Fruit fly (Drosophila melanogaster): ENCODE measurements around the gene Osi8.
A peak's percentile ranks its signal among the peaks of the same experiment; 100 is the strongest.

Gene Osi8

DNA sequence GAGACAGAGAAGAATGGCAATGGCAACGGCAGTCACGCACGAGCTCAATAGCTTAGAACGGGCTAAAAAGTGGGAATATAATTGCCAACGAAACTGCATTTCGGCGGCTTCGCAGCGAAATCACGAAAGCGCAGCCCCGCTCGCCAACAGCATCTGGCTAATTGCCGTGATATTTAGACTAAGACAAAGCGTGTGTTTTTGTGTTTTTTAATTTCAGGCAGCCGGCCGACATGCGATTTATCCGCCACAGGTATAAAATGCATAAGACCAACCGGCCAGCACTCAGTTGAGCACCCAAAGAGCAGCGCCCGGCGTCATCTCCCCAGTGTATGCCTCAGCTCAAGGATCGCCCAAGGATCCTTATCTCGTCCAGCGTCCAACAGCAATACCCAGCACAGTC lies at the start of gene Osi8:
TSS of gene Osi8 (plus strand) at position 301 of the 400 bp plus-strand sequence.
- no peak for TF ChIP-seq CG8478 (optimal IDR thresholded peaks at IDR 0.05)

DNA sequence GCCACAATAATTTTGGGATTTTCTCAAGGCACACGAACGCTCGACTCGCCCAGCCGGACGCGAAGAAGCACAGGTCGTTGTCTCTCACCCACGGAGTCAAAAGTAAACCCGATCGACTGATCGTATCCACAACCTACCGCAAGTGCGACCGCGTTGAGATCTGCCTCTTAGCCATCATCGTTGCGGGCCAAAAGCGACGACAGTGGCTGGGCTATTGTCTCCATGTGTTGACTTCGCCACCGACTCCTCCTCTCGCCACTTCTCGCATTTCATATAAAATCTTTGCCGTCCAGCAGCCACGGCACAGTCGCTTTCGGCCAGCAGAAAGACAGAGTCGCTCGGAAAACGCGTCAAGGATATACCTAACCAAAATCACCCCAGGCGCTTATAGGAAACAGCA lies 45.9 kb upstream of the Osi8 start, which contains the start of gene Osi2:
TSS of gene Osi2 (plus strand) at position 301 of the 400 bp plus-strand sequence.
- TF ChIP-seq pan (optimal IDR thresholded peaks at IDR 0.05) (no peak), psq (optimal IDR thresholded peaks at IDR 0.05) (no peak), EcR (GFP tag; optimal IDR thresholded peaks at IDR 0.05) (no peak), usp (GFP tag; optimal IDR thresholded peaks at IDR 0.05) (no peak), CG8478 (optimal IDR thresholded peaks at IDR 0.05) (no peak), Dll (optimal IDR thresholded peaks at IDR 0.05) (no peak)

dm6 chr3R:6210266-6211040 lies 44.5 kb upstream of the Osi8 start:
- TF ChIP-seq EcR (GFP tag; optimal IDR thresholded peaks at IDR 0.05) (no peak), Dll (optimal IDR thresholded peaks at IDR 0.05) (no peak), CG8478 (optimal IDR thresholded peaks at IDR 0.05) (no peak), pan (optimal IDR thresholded peaks at IDR 0.05) (no peak), psq (optimal IDR thresholded peaks at IDR 0.05) (no peak), usp (GFP tag; optimal IDR thresholded peaks at IDR 0.05) (no peak)

- TF ChIP-seq usp (GFP tag; optimal IDR thresholded peaks at IDR 0.05) (no peak), psq (optimal IDR thresholded peaks at IDR 0.05) (no peak), EcR (GFP tag; optimal IDR thresholded peaks at IDR 0.05) (no peak), Dll (optimal IDR thresholded peaks at IDR 0.05) (no peak), pan (optimal IDR thresholded peaks at IDR 0.05) (no peak)
Measured at dm6 chr3R:6211041-6211377, 44.0 kb upstream of the Osi8 start.

- TF ChIP-seq pan (optimal IDR thresholded peaks at IDR 0.05) (no peak), EcR (GFP tag; optimal IDR thresholded peaks at IDR 0.05) (no peak), psq (optimal IDR thresholded peaks at IDR 0.05) (no peak), Dll (optimal IDR thresholded peaks at IDR 0.05) (no peak), CG8478 (optimal IDR thresholded peaks at IDR 0.05) (no peak), usp (GFP tag; optimal IDR thresholded peaks at IDR 0.05) (no peak)
Measured at dm6 chr3R:6214227-6214626, 40.7 kb upstream of the Osi8 start.

dm6 chr3R:6215053-6215882 lies 39.7 kb upstream of the Osi8 start, which contains the start of gene Osi3:
TSS of gene Osi3 (plus strand) at chr3R:6215832.
- TF ChIP-seq psq (optimal IDR thresholded peaks at IDR 0.05) (no peak), Dll (optimal IDR thresholded peaks at IDR 0.05) (no peak), usp (GFP tag; optimal IDR thresholded peaks at IDR 0.05) (no peak), EcR (GFP tag; optimal IDR thresholded peaks at IDR 0.05) (no peak), CG8478 (optimal IDR thresholded peaks at IDR 0.05) (no peak), pan (optimal IDR thresholded peaks at IDR 0.05) (no peak)

- TF ChIP-seq usp (GFP tag; optimal IDR thresholded peaks at IDR 0.05) (no peak), EcR (GFP tag; optimal IDR thresholded peaks at IDR 0.05) (no peak), psq (optimal IDR thresholded peaks at IDR 0.05) (no peak), Dll (optimal IDR thresholded peaks at IDR 0.05) (no peak), CG8478 (optimal IDR thresholded peaks at IDR 0.05) (no peak), pan (optimal IDR thresholded peaks at IDR 0.05) (no peak)
Measured at dm6 chr3R:6221681-6222080, 33.3 kb upstream of the Osi8 start, which contains the start of gene Osi4. TSS of gene Osi4 (minus strand) at chr3R:6221781.

dm6 chr3R:6222119-6222518 lies 32.9 kb upstream of the Osi8 start:
- TF ChIP-seq EcR (GFP tag; optimal IDR thresholded peaks at IDR 0.05) (no peak), usp (GFP tag; optimal IDR thresholded peaks at IDR 0.05) (no peak), Dll (optimal IDR thresholded peaks at IDR 0.05) (no peak)

DNA sequence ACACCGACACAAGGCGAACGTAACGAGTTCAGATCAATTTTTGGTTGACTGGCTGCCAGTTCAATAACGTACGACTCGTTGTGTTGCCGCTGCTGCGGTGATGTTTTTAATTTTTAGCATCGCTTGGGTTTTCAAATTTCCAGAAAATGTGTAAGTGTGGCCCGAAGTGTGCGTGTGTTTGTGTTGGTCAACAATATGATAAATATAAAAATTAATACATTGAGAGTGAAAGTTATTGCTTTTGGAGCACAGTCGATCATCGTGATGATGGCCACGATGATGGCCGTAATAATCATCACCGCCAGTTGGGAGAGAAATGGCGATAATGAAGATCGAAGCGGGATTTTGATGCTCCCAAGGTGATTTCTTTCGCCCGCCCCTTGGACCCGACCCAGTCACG lies 28.8 kb upstream of the Osi8 start:
- no peak for TF ChIP-seq Dll (optimal IDR thresholded peaks at IDR 0.05)
- TF ChIP-seq usp (GFP tag; optimal IDR thresholded peaks at IDR 0.05), result no peak
- TF ChIP-seq pan (optimal IDR thresholded peaks at IDR 0.05), result no peak
- no peak for TF ChIP-seq EcR (GFP tag; optimal IDR thresholded peaks at IDR 0.05)
- no peak for TF ChIP-seq psq (optimal IDR thresholded peaks at IDR 0.05)

dm6 chr3R:6226997-6227562 lies 27.9 kb upstream of the Osi8 start, which contains the start of gene Osi5:
TSS of gene Osi5 (plus strand) at chr3R:6227512.
- no peak for TF ChIP-seq Dll (optimal IDR thresholded peaks at IDR 0.05)
- no peak for TF ChIP-seq CG8478 (optimal IDR thresholded peaks at IDR 0.05)
- TF ChIP-seq EcR (GFP tag; optimal IDR thresholded peaks at IDR 0.05), result no peak
- TF ChIP-seq psq (optimal IDR thresholded peaks at IDR 0.05), result no peak
- no peak for TF ChIP-seq usp (GFP tag; optimal IDR thresholded peaks at IDR 0.05)
- no peak for TF ChIP-seq pan (optimal IDR thresholded peaks at IDR 0.05)

DNA sequence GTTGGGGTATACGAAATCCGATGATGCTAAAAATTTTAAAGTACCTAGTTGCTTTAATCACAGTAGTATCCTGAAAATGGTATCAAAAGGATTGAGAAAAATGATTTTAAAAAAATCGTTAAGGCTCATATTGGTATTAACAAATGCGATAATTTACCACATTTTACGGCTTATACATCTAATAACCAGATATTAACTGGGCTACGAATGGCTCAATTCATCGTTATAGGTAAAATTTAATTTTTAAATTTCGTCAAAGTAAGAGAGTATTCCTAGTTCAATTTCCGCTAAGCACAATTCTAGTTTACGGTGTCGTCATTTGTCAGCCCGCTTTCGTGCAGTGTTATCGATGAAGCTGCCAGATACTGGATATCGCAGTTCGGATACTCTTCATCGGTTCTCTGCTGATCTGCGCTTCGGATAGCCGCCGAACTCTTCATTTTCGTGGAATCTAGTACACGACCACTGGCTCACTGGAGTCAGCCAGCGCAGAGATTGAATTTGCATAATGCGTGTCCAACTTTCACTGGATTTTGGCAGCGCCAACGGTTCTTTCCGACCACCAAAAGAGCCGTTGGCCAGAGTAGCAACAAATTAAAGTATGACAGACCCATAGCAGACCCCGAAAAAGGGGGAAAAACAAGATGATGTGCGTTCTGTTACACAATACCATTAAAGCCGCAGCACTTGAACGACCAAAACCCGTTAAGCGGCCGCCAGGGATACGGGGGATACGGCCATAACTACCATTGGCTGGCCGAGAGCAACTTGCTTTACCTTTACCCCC lies 25.7 kb upstream of the Osi8 start:
- TF ChIP-seq psq (optimal IDR thresholded peaks at IDR 0.05) (no peak), usp (GFP tag; optimal IDR thresholded peaks at IDR 0.05) (no peak), Dll (optimal IDR thresholded peaks at IDR 0.05) (peak; percentile 37), EcR (GFP tag; optimal IDR thresholded peaks at IDR 0.05) (no peak)

All from whole organism.